Worm (Caenorhabditis elegans): ENCODE results near the gene C17C3.3.
A peak's percentile ranks its signal among the peaks of the same experiment; 100 is the strongest.
"Not testable (repeated sequence)": the region's sequence is repeated elsewhere in the genome, so short reads cannot be mapped to it uniquely, and the experiment has no call there.

The C17C3.3 gene

DNA sequence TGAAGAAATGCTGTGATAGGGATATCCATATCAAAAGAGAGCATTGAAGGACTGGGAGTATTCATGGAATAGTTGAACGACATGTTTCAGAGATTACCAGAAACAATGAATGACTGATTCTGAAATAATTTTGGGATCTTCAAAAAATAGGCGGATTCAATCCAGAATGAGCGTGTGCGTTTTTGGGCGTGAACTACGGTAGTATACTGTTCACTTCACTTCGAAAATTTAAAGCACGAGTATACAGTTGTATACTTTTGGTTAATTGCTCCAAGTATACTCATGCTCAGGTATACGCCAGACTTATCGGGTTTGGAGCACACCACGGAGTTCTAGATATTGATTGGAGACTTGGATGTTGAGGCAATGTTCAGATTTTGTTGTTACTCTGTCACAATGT lies 36.2 kb upstream of the C17C3.3 start, which contains the start of gene tbx-35:
Gene tbx-35, minus strand, starts transcription at position 101 of the 400 bp plus-strand sequence.
- TF ChIP-seq ztf-23 (GFP tag; IDR thresholded peaks at IDR 0.05) (no peak), flt-1 (GFP tag; IDR thresholded peaks at IDR 0.05) (no peak), T22C8.4 (GFP tag; IDR thresholded peaks at IDR 0.05) (no peak), ztf-29 (GFP tag; IDR thresholded peaks at IDR 0.05) (no peak), tab-1 (GFP tag; IDR thresholded peaks at IDR 0.05) (no peak), med-1 (GFP tag; optimal IDR thresholded peaks at IDR 0.05; ENCODE audit: insufficient read depth) (no peak), klf-2 (GFP tag; conservative IDR thresholded peaks at IDR 0.05) (no peak), cog-1 (tag; optimal IDR thresholded peaks at IDR 0.05) (no peak)

DNA sequence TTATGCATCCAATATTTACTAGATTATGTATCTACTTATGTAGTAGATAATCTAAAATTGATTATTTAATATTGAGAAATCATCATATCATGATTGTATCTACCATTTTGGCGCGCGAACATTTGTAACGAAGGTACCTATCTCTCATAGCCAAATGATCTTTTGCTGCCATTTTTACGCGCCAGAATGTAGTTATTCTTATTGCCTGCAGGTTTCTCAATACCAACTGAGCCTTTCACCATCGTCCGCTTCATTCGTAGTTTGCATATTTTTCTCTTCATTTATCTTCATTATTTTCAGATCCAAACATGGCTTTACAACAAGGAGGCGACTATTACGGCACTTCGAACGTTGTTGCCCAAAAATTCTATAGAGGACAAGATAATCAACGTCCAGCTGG lies 33.7 kb upstream of the C17C3.3 start, which contains the start of gene ZK177.1:
Gene ZK177.1, plus strand, starts transcription at position 301 of the 400 bp plus-strand sequence.
- TF ChIP-seq cog-1 (tag; optimal IDR thresholded peaks at IDR 0.05) (no peak), med-1 (GFP tag; optimal IDR thresholded peaks at IDR 0.05; ENCODE audit: insufficient read depth) (no peak), ref-1 (GFP tag; conservative IDR thresholded peaks at IDR 0.05) (no peak), ztf-23 (GFP tag; IDR thresholded peaks at IDR 0.05) (no peak), flt-1 (GFP tag; IDR thresholded peaks at IDR 0.05) (no peak), tab-1 (GFP tag; IDR thresholded peaks at IDR 0.05) (no peak), klf-2 (GFP tag; conservative IDR thresholded peaks at IDR 0.05) (no peak), T22C8.4 (GFP tag; IDR thresholded peaks at IDR 0.05) (no peak), ztf-29 (GFP tag; IDR thresholded peaks at IDR 0.05) (no peak)

DNA sequence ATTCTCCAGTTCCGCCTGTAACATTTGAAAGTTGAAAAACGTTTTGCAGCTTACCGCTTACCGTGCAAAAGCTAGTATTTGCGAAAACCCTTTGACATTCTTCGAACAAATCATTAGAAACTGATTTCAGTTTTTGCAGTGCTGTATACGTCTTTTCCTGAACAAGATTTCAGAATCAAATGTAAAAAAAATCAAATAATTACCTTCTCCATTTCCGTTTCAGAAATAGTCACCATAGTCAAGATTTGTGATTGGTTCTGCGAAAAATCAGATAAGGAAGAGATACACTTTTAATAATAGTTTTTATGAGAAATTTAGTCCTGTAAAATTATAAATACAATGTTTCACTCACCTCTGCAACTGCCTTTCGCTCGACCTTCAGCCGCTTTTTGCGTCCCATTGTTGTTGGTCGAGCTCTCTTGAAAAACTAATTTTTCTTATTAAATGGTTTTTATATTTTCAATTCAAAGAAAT lies 29.6 kb upstream of the C17C3.3 start, which contains the start of gene C17C3.9:
Gene C17C3.9, minus strand, starts transcription at position 424 of the 474 bp plus-strand sequence.
- no peak for TF ChIP-seq flt-1 (GFP tag; IDR thresholded peaks at IDR 0.05)

DNA sequence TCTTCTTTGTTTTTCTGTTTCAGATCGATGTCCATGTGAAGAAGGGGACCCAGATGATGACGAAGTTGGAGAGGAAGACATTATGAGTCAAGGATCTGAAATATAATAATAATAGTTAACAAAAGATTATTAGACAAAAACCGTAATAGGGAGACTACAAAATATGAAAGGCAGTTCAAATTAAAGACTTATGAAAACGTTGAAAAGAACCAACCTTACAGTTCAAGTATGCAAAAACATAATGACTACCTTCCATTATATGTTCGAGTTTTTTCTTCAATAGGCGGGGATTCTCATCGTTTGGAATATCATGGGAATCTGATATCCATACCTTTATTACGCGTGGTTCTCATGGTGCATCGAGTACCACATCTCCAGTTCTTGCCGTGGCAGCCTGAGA lies 27.9 kb upstream of the C17C3.3 start, which contains the start of gene hlh-26:
Gene hlh-26, minus strand, starts transcription at position 101 of the 400 bp plus-strand sequence.
- TF ChIP-seq ref-1 (GFP tag; conservative IDR thresholded peaks at IDR 0.05) (no peak), klf-2 (GFP tag; conservative IDR thresholded peaks at IDR 0.05) (no peak)

DNA sequence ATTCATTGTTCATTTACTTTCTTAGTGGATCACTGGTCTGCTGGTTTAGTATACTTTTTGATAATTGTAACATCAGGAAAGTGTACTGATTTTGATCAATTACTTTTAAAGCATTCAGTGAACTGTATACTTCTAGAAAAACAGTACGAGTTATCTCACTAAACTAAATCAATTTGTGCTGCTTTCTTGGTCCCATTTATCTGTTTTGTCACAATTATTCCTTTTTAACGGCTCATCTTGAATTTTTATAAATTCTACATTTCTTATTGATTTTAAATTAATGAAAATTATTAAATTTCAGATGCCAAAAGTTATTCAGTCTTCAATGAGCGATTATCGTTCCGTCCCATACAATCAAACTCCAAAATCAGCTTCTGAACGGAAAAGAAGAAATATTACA lies 26.6 kb upstream of the C17C3.3 start, which contains the start of gene hlh-25:
Gene hlh-25, plus strand, starts transcription at position 301 of the 400 bp plus-strand sequence.
- TF ChIP-seq klf-2 (GFP tag; conservative IDR thresholded peaks at IDR 0.05); ref-1 (GFP tag; conservative IDR thresholded peaks at IDR 0.05); ztf-29 (GFP tag; IDR thresholded peaks at IDR 0.05): not testable (repeated sequence)

DNA sequence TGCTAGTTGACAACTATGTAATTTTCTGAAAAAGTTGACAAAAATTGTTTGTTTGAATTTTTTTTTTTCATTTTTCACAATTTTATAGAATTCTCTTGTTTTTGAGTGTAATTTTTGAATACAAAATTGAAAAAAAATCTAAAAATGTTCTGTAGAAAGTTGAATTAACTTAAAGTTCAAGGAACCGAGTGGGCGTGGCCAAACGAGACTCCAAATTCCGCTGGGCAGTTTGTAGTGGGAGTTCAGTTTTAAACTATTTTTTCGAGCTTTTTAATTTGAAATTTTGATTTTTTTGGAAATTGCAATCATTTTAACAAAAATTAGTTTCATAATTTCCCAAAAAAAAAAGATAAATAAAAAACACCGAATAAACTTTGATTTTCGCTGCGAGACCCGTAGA lies 24.5 kb upstream of the C17C3.3 start:
- TF ChIP-seq ztf-29 (GFP tag; IDR thresholded peaks at IDR 0.05), result no peak
- no peak for TF ChIP-seq ref-1 (GFP tag; conservative IDR thresholded peaks at IDR 0.05)
- TF ChIP-seq flt-1 (GFP tag; IDR thresholded peaks at IDR 0.05), result no peak
- no peak for TF ChIP-seq ztf-23 (GFP tag; IDR thresholded peaks at IDR 0.05)
- TF ChIP-seq klf-2 (GFP tag; conservative IDR thresholded peaks at IDR 0.05), result no peak
- no peak for TF ChIP-seq T22C8.4 (GFP tag; IDR thresholded peaks at IDR 0.05)
- TF ChIP-seq tab-1 (GFP tag; IDR thresholded peaks at IDR 0.05), result no peak
- TF ChIP-seq cog-1 (tag; optimal IDR thresholded peaks at IDR 0.05), result no peak
- no peak for TF ChIP-seq med-1 (GFP tag; optimal IDR thresholded peaks at IDR 0.05; ENCODE audit: insufficient read depth)

DNA sequence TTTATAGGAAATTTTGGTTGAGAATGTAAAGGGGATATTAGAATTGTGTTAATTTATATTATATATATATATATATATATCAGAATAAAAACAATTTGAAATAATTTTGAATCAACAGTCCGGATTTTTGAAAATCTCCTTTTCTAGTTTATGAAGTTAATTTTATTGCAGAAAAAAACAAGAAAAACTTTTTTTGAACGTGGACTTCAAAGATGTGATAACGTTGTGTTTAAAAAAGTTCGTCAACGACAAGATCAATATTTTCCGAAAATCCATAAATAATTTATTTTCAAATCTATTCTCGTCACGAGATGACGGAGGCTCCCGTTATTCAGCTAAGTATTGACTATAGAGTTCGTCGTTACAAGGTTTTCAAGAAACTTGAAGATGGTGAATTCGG lies 24.0 kb upstream of the C17C3.3 start, which contains the start of gene C17C3.11:
Gene C17C3.11, plus strand, starts transcription at position 301 of the 400 bp plus-strand sequence.
- TF ChIP-seq cog-1 (tag; optimal IDR thresholded peaks at IDR 0.05) (no peak), ztf-29 (GFP tag; IDR thresholded peaks at IDR 0.05) (no peak), klf-2 (GFP tag; conservative IDR thresholded peaks at IDR 0.05) (no peak), ztf-23 (GFP tag; IDR thresholded peaks at IDR 0.05) (no peak), med-1 (GFP tag; optimal IDR thresholded peaks at IDR 0.05; ENCODE audit: insufficient read depth) (no peak)

DNA sequence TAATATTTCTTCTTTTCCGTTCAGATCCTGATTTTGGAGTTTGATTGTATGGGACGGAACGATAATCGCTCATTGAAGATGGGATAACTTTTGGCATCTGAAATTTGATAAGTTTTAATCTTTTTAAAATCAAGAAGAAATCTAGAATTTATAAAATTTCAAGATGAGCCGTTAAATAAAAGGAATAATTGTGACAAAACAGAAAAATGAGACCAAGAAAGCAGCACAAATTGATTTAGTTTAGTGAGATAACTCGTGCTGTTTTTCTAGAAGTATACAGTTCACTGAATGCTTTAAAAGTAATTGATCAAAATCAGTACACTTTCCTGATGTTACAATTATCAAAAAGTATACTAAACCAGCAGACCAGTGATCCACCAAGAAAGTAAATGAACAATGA lies 21.4 kb upstream of the C17C3.3 start, which contains the start of gene hlh-27:
Gene hlh-27, minus strand, starts transcription at position 101 of the 400 bp plus-strand sequence.
- TF ChIP-seq med-1 (GFP tag; optimal IDR thresholded peaks at IDR 0.05; ENCODE audit: insufficient read depth); klf-2 (GFP tag; conservative IDR thresholded peaks at IDR 0.05); ref-1 (GFP tag; conservative IDR thresholded peaks at IDR 0.05): not testable (repeated sequence)

DNA sequence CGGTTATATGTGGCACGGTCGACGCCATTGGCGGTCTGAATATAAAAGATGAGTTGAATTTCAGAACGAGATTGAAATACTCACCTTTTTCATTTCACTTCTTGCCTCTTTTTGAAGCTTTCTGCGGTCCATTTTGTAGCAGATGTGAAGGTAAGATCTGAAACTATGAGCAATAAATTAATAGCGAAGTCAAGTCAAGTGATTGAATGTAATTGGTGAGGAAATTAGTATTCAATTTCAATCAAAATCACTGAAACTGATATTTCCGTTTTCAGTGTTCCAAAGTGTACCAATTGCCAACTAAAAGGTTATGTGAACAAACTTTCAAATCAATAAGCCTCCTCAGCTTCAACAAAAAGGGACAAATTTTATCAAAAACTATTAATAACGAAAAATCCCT lies 19.9 kb upstream of the C17C3.3 start, which contains the start of gene C17C3.24:
Gene C17C3.24, minus strand, starts transcription at position 101 of the 400 bp plus-strand sequence.
- TF ChIP-seq ztf-29 (GFP tag; IDR thresholded peaks at IDR 0.05) (no peak), med-1 (GFP tag; optimal IDR thresholded peaks at IDR 0.05; ENCODE audit: insufficient read depth) (no peak), T22C8.4 (GFP tag; IDR thresholded peaks at IDR 0.05) (no peak), flt-1 (GFP tag; IDR thresholded peaks at IDR 0.05) (no peak), ztf-23 (GFP tag; IDR thresholded peaks at IDR 0.05) (no peak)

DNA sequence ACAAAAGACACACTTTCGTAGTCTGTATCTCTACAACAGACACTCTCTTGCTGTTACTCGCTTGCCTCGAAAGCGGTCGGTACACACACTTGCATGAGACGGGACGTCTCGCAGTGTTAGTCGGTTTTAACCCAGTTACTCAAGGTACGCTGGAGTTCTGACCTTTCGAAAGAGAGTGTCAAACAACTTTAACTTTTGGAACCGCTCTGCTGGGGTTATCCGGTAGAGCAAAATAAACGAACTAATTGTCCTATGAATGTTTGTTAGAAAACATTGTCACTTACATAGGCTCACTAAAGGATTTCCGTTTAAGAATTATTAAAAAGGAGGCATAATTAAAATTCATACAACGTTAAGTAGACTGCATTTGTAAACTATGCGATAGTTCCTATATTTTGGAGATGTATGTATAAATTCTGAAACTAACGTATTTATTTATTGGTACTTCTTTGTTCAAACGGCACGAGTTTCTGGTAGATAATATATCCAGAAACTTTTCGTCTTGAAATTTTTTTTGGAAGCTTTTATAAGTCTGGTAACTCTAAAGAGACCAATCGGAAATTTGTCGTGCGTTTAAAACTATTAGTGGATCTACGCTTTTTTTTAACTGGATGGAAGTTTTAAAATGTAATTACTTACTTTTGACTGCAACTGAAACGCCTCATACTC lies 17.9 kb upstream of the C17C3.3 start:
- TF ChIP-seq med-1 (GFP tag; optimal IDR thresholded peaks at IDR 0.05; ENCODE audit: insufficient read depth) (peak; percentile 60), tab-1 (GFP tag; IDR thresholded peaks at IDR 0.05) (peak; percentile 82), ztf-29 (GFP tag; IDR thresholded peaks at IDR 0.05) (0 out of 2 replicates have a peak, but pooled peaks have one; percentile 40), ztf-23 (GFP tag; IDR thresholded peaks at IDR 0.05) (peak; percentile 84), ref-1 (GFP tag; conservative IDR thresholded peaks at IDR 0.05) (peak; percentile 53; the same call in 1 of the 2 replicates), T22C8.4 (GFP tag; IDR thresholded peaks at IDR 0.05) (peak; percentile 64), klf-2 (GFP tag; conservative IDR thresholded peaks at IDR 0.05) (no peak; the same call in none of the 2 replicates), flt-1 (GFP tag; IDR thresholded peaks at IDR 0.05) (peak; percentile 93), cog-1 (tag; optimal IDR thresholded peaks at IDR 0.05) (peak; percentile 95)

All from whole organism, midembryonic.